Fruit fly (Drosophila melanogaster) whole organism, embryonic: ENCODE measurements around the gene RASSF8.

Experiments
- B-H1 ChIP-seq: fragments of 200-800 bp; sonication (Bioruptor generic); IDR thresholded peaks from 3 replicates; pipeline ENCODE4 v1.3.6; 2022; ENCODE audit warnings: missing biosample characterization, missing genetic modification characterization
- Bteb2 ChIP-seq: fragments of 200-800 bp; sonication (Bioruptor generic); optimal IDR thresholded peaks from 2 replicates; lab custom pipeline; 2016; ENCODE audit warnings: missing biosample characterization, missing genetic modification characterization
- CG10209 ChIP-seq: fragments of 200-800 bp; sonication (Bioruptor generic); optimal IDR thresholded peaks from 3 replicates; lab custom pipeline; 2017; ENCODE audit warnings: missing biosample characterization, mild to moderate bottlenecking, missing genetic modification characterization, missing genetic modification reagents
- CG1024 ChIP-seq: fragments of 200-800 bp; sonication (Bioruptor generic); IDR thresholded peaks from 2 replicates; pipeline ENCODE4 v1.3.6; 2022; ENCODE audit warnings: missing biosample characterization, missing genetic modification characterization
- CG10366 ChIP-seq: fragments of 200-800 bp; sonication (Bioruptor generic); IDR thresholded peaks from 2 replicates; pipeline ENCODE4 v1.3.6; 2022; ENCODE audit warnings: missing biosample characterization, missing genetic modification characterization
- CG11695 ChIP-seq: fragments of 200-800 bp; sonication (Bioruptor generic); IDR thresholded peaks from 3 replicates; pipeline ENCODE4 v1.3.6; 2022; ENCODE audit warnings: missing biosample characterization, missing genetic modification characterization
- CG12391 ChIP-seq: fragments of 200-800 bp; sonication (Bioruptor generic); optimal IDR thresholded peaks from 3 replicates; lab custom pipeline; 2018; ENCODE audit warnings: missing biosample characterization, mild to moderate bottlenecking, missing genetic modification characterization, moderate library complexity
- CG14014 ChIP-seq: fragments of 200-800 bp; sonication (Bioruptor generic); IDR thresholded peaks from 2 replicates; pipeline ENCODE4 v1.3.6; 2022; ENCODE audit warnings: missing biosample characterization, missing genetic modification characterization
- CG14667 ChIP-seq: fragments of 200-800 bp; sonication (Bioruptor generic); IDR thresholded peaks from 2 replicates; pipeline ENCODE4 v1.3.6; 2022; ENCODE audit warnings: missing biosample characterization, missing genetic modification characterization
- CG15011 ChIP-seq: fragments of 200-800 bp; sonication (Bioruptor generic); optimal IDR thresholded peaks from 3 replicates; lab custom pipeline; 2018; ENCODE audit warnings: missing biosample characterization, mild to moderate bottlenecking, missing genetic modification characterization
- CG15269 ChIP-seq: fragments of 200-800 bp; sonication (Bioruptor generic); optimal IDR thresholded peaks from 2 replicates; lab custom pipeline; 2018; ENCODE audit warnings: missing biosample characterization, mild to moderate bottlenecking, missing genetic modification characterization, moderate library complexity
- CG17568 ChIP-seq: fragments of 200-800 bp; sonication (Bioruptor generic); optimal IDR thresholded peaks from 2 replicates; lab custom pipeline; 2018; ENCODE audit warnings: missing biosample characterization, mild to moderate bottlenecking, missing genetic modification characterization, moderate library complexity
- CG31365 ChIP-seq: fragments of 200-800 bp; sonication (Bioruptor generic); optimal IDR thresholded peaks from 2 replicates; lab custom pipeline; 2018; ENCODE audit warnings: missing biosample characterization, mild to moderate bottlenecking, missing genetic modification characterization
- CG3995 ChIP-seq: fragments of 200-800 bp; sonication (Bioruptor generic); optimal IDR thresholded peaks from 3 replicates; lab custom pipeline; 2016; ENCODE audit warnings: missing biosample characterization, missing genetic modification characterization
- CG42726 ChIP-seq: fragments of 200-800 bp; sonication (Bioruptor generic); IDR thresholded peaks from 2 replicates; pipeline ENCODE4 v1.3.6; 2022; ENCODE audit warnings: missing biosample characterization, missing genetic modification characterization; ENCODE audit not compliant: partially characterized antibody
- CG4617 ChIP-seq: fragments of 200-800 bp; sonication (Bioruptor generic); optimal IDR thresholded peaks from 3 replicates; lab custom pipeline; 2016; ENCODE audit warnings: missing biosample characterization, missing genetic modification characterization, borderline replicate concordance
- CG6272 ChIP-seq: fragments of 200-800 bp; sonication (Bioruptor generic); IDR thresholded peaks from 2 replicates; pipeline ENCODE4 v1.3.6; 2022; ENCODE audit warnings: missing biosample characterization, missing genetic modification characterization
- CG6791 ChIP-seq: fragments of 200-800 bp; sonication (Bioruptor generic); IDR thresholded peaks from 3 replicates; pipeline ENCODE4 v1.3.6; 2022; ENCODE audit warnings: missing biosample characterization, missing genetic modification characterization; ENCODE audit not compliant: partially characterized antibody
- CG7271 ChIP-seq: fragments of 200-800 bp; sonication (Bioruptor generic); optimal IDR thresholded peaks from 2 replicates; lab custom pipeline; 2018; ENCODE audit warnings: missing biosample characterization, mild to moderate bottlenecking, missing genetic modification characterization, moderate library complexity
- CG8944 ChIP-seq: fragments of 200-800 bp; sonication (Bioruptor generic); optimal IDR thresholded peaks from 3 replicates; lab custom pipeline; 2016; ENCODE audit warnings: missing biosample characterization, missing genetic modification characterization
- CHES-1-like ChIP-seq: fragments of 200-800 bp; sonication (Bioruptor generic); optimal IDR thresholded peaks from 2 replicates; lab custom pipeline; 2016; ENCODE audit warnings: missing biosample characterization, missing genetic modification characterization
- D ChIP-seq, 2 experiments: fragments of 200-800 bp in 1 of 2; fragments of >200 bp in 1 of 2; sonication (Bioruptor generic) in 1 of 2; optimal IDR thresholded peaks; 2 replicates in 1 of 2; 3 replicates in 1 of 2; lab custom pipeline; 2017; ENCODE audit warnings: mild to moderate bottlenecking in 1 of 2, missing biosample characterization in 1 of 2, missing genetic modification characterization in 1 of 2, missing genetic modification reagents in 1 of 2
- Dref ChIP-seq: fragments of 200-800 bp; sonication (Bioruptor generic); IDR thresholded peaks from 2 replicates; pipeline ENCODE4 v1.3.6; 2022; ENCODE audit warnings: missing biosample characterization, missing genetic modification characterization
- HLH4C ChIP-seq: fragments of 200-800 bp; sonication (Bioruptor generic); IDR thresholded peaks from 3 replicates; pipeline ENCODE4 v1.3.6; 2022; ENCODE audit warnings: missing biosample characterization, missing genetic modification characterization; ENCODE audit not compliant: partially characterized antibody
- Hand ChIP-seq: fragments of 200-800 bp; sonication (Bioruptor generic); optimal IDR thresholded peaks from 2 replicates; lab custom pipeline; 2017; ENCODE audit warnings: mild to moderate bottlenecking, missing biosample characterization, missing genetic modification reagents, missing genetic modification characterization
- Hr51 ChIP-seq, 2 experiments: fragments of 200-800 bp; sonication (Bioruptor generic); optimal IDR thresholded peaks; 2 replicates in 1 of 2; 3 replicates in 1 of 2; lab custom pipeline; 2016 to 2018; ENCODE audit warnings: missing biosample characterization in 2 of 2, missing genetic modification characterization in 2 of 2, mild to moderate bottlenecking in 1 of 2, moderate library complexity in 1 of 2
- Hr78 ChIP-seq, 2 experiments: fragments of 200-800 bp in 1 of 2; fragments of >200 bp in 1 of 2; sonication (Bioruptor generic) in 1 of 2; optimal IDR thresholded peaks; 2 replicates each; lab custom pipeline; 2017 to 2019; ENCODE audit warnings: missing biosample characterization in 2 of 2, missing genetic modification characterization in 2 of 2, mild to moderate bottlenecking in 1 of 2, moderate library complexity in 1 of 2
- Kr ChIP-seq: fragments of 200-800 bp; sonication (Bioruptor generic); optimal IDR thresholded peaks from 2 replicates; lab custom pipeline; 2017; ENCODE audit warnings: missing biosample characterization, mild to moderate bottlenecking, missing genetic modification characterization
- Lhr ChIP-seq: fragments of 200-800 bp; sonication (Bioruptor generic); optimal IDR thresholded peaks from 3 replicates; lab custom pipeline; 2017; ENCODE audit warnings: mild to moderate bottlenecking, missing biosample characterization, missing genetic modification reagents, missing genetic modification characterization
- Lim3 ChIP-seq: fragments of 200-800 bp; sonication (Bioruptor generic); IDR thresholded peaks from 2 replicates; pipeline ENCODE4 v1.3.6; 2022; ENCODE audit warnings: missing biosample characterization, missing genetic modification characterization
- Neu2 ChIP-seq: fragments of 200-800 bp; sonication (Bioruptor generic); optimal IDR thresholded peaks from 3 replicates; lab custom pipeline; 2016; ENCODE audit warnings: missing biosample characterization, missing genetic modification characterization, borderline replicate concordance
- PHDP ChIP-seq: fragments of 200-800 bp; sonication (Bioruptor generic); optimal IDR thresholded peaks from 3 replicates; lab custom pipeline; 2018; ENCODE audit warnings: missing biosample characterization, mild to moderate bottlenecking, missing genetic modification characterization, moderate library complexity
- aop ChIP-seq: fragments of 200-800 bp; sonication (Bioruptor generic); IDR thresholded peaks from 2 replicates; pipeline ENCODE4 v1.3.6; 2022; ENCODE audit warnings: missing biosample characterization, missing genetic modification characterization
- az2 ChIP-seq: fragments of 200-800 bp; sonication (Bioruptor generic); optimal IDR thresholded peaks from 3 replicates; lab custom pipeline; 2016; ENCODE audit warnings: missing biosample characterization, missing genetic modification characterization
- bab2 ChIP-seq: fragments of 200-800 bp; sonication (Bioruptor generic); optimal IDR thresholded peaks from 2 replicates; lab custom pipeline; 2016; ENCODE audit warnings: missing biosample characterization, missing genetic modification characterization
- en ChIP-seq: fragments of 200-800 bp; sonication (Bioruptor generic); optimal IDR thresholded peaks from 2 replicates; lab custom pipeline; 2016; ENCODE audit warnings: missing biosample characterization, missing genetic modification characterization
- exex ChIP-seq: fragments of 200-800 bp; sonication (Bioruptor generic); optimal IDR thresholded peaks from 4 replicates; lab custom pipeline; 2018; ENCODE audit warnings: missing biosample characterization, mild to moderate bottlenecking, missing genetic modification characterization, moderate library complexity
- ftz-f1 ChIP-seq: fragments of 200-800 bp; sonication (Bioruptor generic); optimal IDR thresholded peaks from 2 replicates; lab custom pipeline; 2016; ENCODE audit warnings: missing biosample characterization, missing genetic modification characterization
- inv ChIP-seq: fragments of 200-800 bp; sonication (Bioruptor generic); IDR thresholded peaks from 2 replicates; pipeline ENCODE4 v1.3.6; 2022; ENCODE audit warnings: missing biosample characterization, missing genetic modification characterization; ENCODE audit not compliant: partially characterized antibody
- knrl ChIP-seq: fragments of 200-800 bp; sonication (Bioruptor generic); IDR thresholded peaks from 3 replicates; pipeline ENCODE4 v1.3.6; 2022; ENCODE audit warnings: missing biosample characterization, missing genetic modification characterization; ENCODE audit not compliant: partially characterized antibody
- nerfin-2 ChIP-seq: fragments of 200-800 bp; sonication (Bioruptor generic); IDR thresholded peaks from 2 replicates; pipeline ENCODE4 v1.3.6; 2022; ENCODE audit warnings: missing biosample characterization, missing genetic modification characterization; ENCODE audit not compliant: partially characterized antibody
- phol ChIP-seq: fragments of 200-800 bp; sonication (Bioruptor generic); optimal IDR thresholded peaks from 3 replicates; lab custom pipeline; 2018; ENCODE audit warnings: missing biosample characterization, mild to moderate bottlenecking, missing genetic modification characterization, moderate library complexity
- sens ChIP-seq: fragments of 200-800 bp; sonication (Bioruptor generic); peaks from one replicate; lab custom pipeline; 2016; ENCODE audit warnings: missing biosample characterization, missing genetic modification characterization
- seq ChIP-seq: fragments of 200-800 bp; sonication (Bioruptor generic); IDR thresholded peaks from 2 replicates; pipeline ENCODE4 v1.3.6; 2022; ENCODE audit warnings: missing biosample characterization, missing genetic modification characterization
- tgo ChIP-seq: fragments of 200-800 bp; sonication (Bioruptor generic); IDR thresholded peaks from 3 replicates; pipeline ENCODE4 v1.3.6; 2022; ENCODE audit warnings: missing biosample characterization, missing genetic modification characterization
- tio ChIP-seq: fragments of 200-800 bp; sonication (Bioruptor generic); optimal IDR thresholded peaks from 2 replicates; lab custom pipeline; 2017; ENCODE audit warnings: missing biosample characterization, missing genetic modification characterization, inconsistent platforms
- vnd ChIP-seq: fragments of 200-800 bp; sonication (Bioruptor generic); IDR thresholded peaks from 3 replicates; pipeline ENCODE4 v1.3.6; 2022; ENCODE audit warnings: missing biosample characterization, missing genetic modification characterization; ENCODE audit not compliant: partially characterized antibody
- vvl ChIP-seq: fragments of 200-800 bp; sonication (Bioruptor generic); IDR thresholded peaks from 2 replicates; pipeline ENCODE4 v1.3.6; 2022; ENCODE audit warnings: missing biosample characterization, missing genetic modification characterization

The RASSF8 gene

dm6 chr3R:25684859-25685258 lies 23.3 kb downstream of the RASSF8 start, which contains the start of gene RpL27 (continued):
- peak; percentile 51; the same call in 1 of the 3 replicates for TF ChIP-seq CG11695
- TF ChIP-seq Bteb2, result peak; percentile 66
- peak; percentile 33 for TF ChIP-seq tio (GFP tag; lab: Kevin White, UChicago)
- peak; percentile 70 for TF ChIP-seq en (GFP tag; lab: Kevin White, UChicago)
- peak; percentile 76 for TF ChIP-seq CG12391 (tag; lab: Kevin White, UChicago)
- peak; percentile 92 for TF ChIP-seq sens (GFP tag; lab: Kevin White, UChicago)
- TF ChIP-seq vnd (GFP tag; lab: Robert Waterston, UW), result peak; percentile 45; the same call in 1 of the 3 replicates
- TF ChIP-seq CG3995 (GFP tag; lab: Kevin White, UChicago), result peak; percentile 65
- TF ChIP-seq CG1024, result peak; percentile 63; the same call in 1 of the 2 replicates
- peak; percentile 69 for TF ChIP-seq knrl (GFP tag; lab: Robert Waterston, UW)
- TF ChIP-seq CG31365 (tag; lab: Kevin White, UChicago), result peak; percentile 72
- peak; percentile 66 to 67 for TF ChIP-seq Hr51 (GFP tag; optimal IDR thresholded peaks at IDR 0.05; lab: Kevin White, UChicago)
- TF ChIP-seq CG6272 (GFP tag; lab: Robert Waterston, UW), result peak; percentile 30
- TF ChIP-seq CG14667 (GFP tag; lab: Robert Waterston, UW), result no peak
- peak; percentile 33 for TF ChIP-seq CG8944 (GFP tag; lab: Kevin White, UChicago)
- TF ChIP-seq vvl (GFP tag; lab: Robert Waterston, UW), result peak; percentile 85
- peak; percentile 56 for TF ChIP-seq exex
- peak; percentile 73 for TF ChIP-seq CG14014 (GFP tag; lab: Robert Waterston, UW)
- TF ChIP-seq inv (GFP tag; lab: Robert Waterston, UW), result peak; percentile 55
- TF ChIP-seq HLH4C (GFP tag; lab: Robert Waterston, UW), result peak; percentile 68
- TF ChIP-seq CG17568 (GFP tag; lab: Kevin White, UChicago), result peak; percentile 89
- no peak for TF ChIP-seq D (optimal IDR thresholded peaks at IDR 0.05; lab: Kevin White, UChicago)
- TF ChIP-seq D (GFP tag; optimal IDR thresholded peaks at IDR 0.05; lab: Kevin White, UChicago), result peak; percentile 69
- TF ChIP-seq az2 (GFP tag; lab: Kevin White, UChicago), result peak; percentile 62
- peak; percentile 52 for TF ChIP-seq CG10366 (GFP tag; lab: Robert Waterston, UW)
- peak; percentile 78 for TF ChIP-seq CG6791 (GFP tag; lab: Robert Waterston, UW)
- TF ChIP-seq nerfin-2, result no peak
- TF ChIP-seq Kr (GFP tag; lab: Kevin White, UChicago), result peak; percentile 18
- TF ChIP-seq CG7271 (tag; lab: Kevin White, UChicago), result peak; percentile 92
- no peak for TF ChIP-seq Neu2 (GFP tag; lab: Kevin White, UChicago)
- TF ChIP-seq aop, result no peak
- TF ChIP-seq CG42726 (GFP tag; lab: Robert Waterston, UW), result peak; percentile 72; the same call in 1 of the 2 replicates
- peak; percentile 74 for TF ChIP-seq CG15269 (tag; lab: Kevin White, UChicago)
- peak; percentile 51; the same call in 1 of the 2 replicates for TF ChIP-seq seq
- peak; percentile 83 for TF ChIP-seq CG15011
- peak; percentile 31 for TF ChIP-seq CHES-1-like (GFP tag; lab: Kevin White, UChicago)
- peak; percentile 84 for TF ChIP-seq phol (tag; lab: Kevin White, UChicago)
- peak; percentile 42; the same call in 1 of the 3 replicates for TF ChIP-seq B-H1 (GFP tag; lab: Robert Waterston, UW)
- peak; percentile 80 for TF ChIP-seq Hand (GFP tag; lab: Kevin White, UChicago)
- TF ChIP-seq bab2 (GFP tag; lab: Kevin White, UChicago), result peak; percentile 47
- peak; percentile 76 for TF ChIP-seq Dref (GFP tag; lab: Robert Waterston, UW)
- peak; percentile 67 for TF ChIP-seq CG4617
- no peak for TF ChIP-seq Hr78 (GFP tag; optimal IDR thresholded peaks at IDR 0.05; lab: Kevin White, UChicago)
- no peak for TF ChIP-seq Lim3 (GFP tag; lab: Robert Waterston, UW)
- TF ChIP-seq CG10209 (GFP tag; lab: Kevin White, UChicago), result peak; percentile 86
- peak; percentile 82 for TF ChIP-seq Lhr (GFP tag; lab: Kevin White, UChicago)
- peak; percentile 87 for TF ChIP-seq PHDP
- peak; percentile 54; the same call in 2 of the 3 replicates for TF ChIP-seq tgo (GFP tag; lab: Robert Waterston, UW)
- TF ChIP-seq ftz-f1, result peak; percentile 48
